Worm (Caenorhabditis elegans) whole organism, L1 larva: Measurements from ENCODE around the gene fil-2.

Source experiments
- Y116A8C.19 ChIP-seq: sonication (generic microtip); optimal IDR thresholded peaks from 2 replicates; lab custom pipeline; 2016; ENCODE audit warnings: missing compliant biosample characterization, missing genetic modification characterization, borderline replicate concordance
- alr-1 ChIP-seq: fragments of 200-800 bp; sonication (Bioruptor generic); optimal IDR thresholded peaks from 2 replicates; lab custom pipeline; 2018; ENCODE audit warnings: borderline replicate concordance, mild to moderate bottlenecking, missing genetic modification characterization, missing compliant biosample characterization
- ama-1 ChIP-seq: fragments of 150-350 bp; optimal IDR thresholded peaks from 2 replicates; lab custom pipeline; 2014
- ceh-63 ChIP-seq: fragments of 200-800 bp; sonication (Bioruptor generic); optimal IDR thresholded peaks from 2 replicates; lab custom pipeline; 2018; ENCODE audit warnings: mild to moderate bottlenecking, missing genetic modification characterization, missing compliant biosample characterization
- ceh-8 ChIP-seq: fragments of 200-800 bp; sonication (Bioruptor generic); optimal IDR thresholded peaks from 2 replicates; lab custom pipeline; 2018; ENCODE audit warnings: mild to moderate bottlenecking, missing genetic modification characterization, moderate library complexity, missing compliant biosample characterization
- ceh-82 ChIP-seq, 3 experiments: fragments of 150-350 bp in 1 of 3; sonication (generic microtip) in 2 of 3; optimal IDR thresholded peaks; 2 replicates each; lab custom pipeline; 2014 to 2017; ENCODE audit warnings: missing biosample characterization in 3 of 3, missing genetic modification characterization in 3 of 3
- efl-1 ChIP-seq, 4 experiments: fragments of 150-350 bp; optimal IDR thresholded peaks in 3 of 4; peaks in 1 of 4; 1 replicate in 1 of 4; 2 replicates in 3 of 4; lab custom pipeline; 2014; ENCODE audit warnings: missing biosample characterization in 2 of 4, missing genetic modification characterization in 2 of 4, missing genetic modification reagents in 2 of 4
- efl-3 ChIP-seq: fragments of 200-800 bp; sonication (Bioruptor generic); optimal IDR thresholded peaks from 2 replicates; lab custom pipeline; 2018; ENCODE audit warnings: mild to moderate bottlenecking, missing genetic modification characterization, missing compliant biosample characterization
- egl-13 ChIP-seq: sonication (generic microtip); optimal IDR thresholded peaks from 2 replicates; lab custom pipeline; 2016; ENCODE audit warnings: missing genotype, missing genetic modification reagents, missing genetic modification characterization, missing compliant biosample characterization
- egl-27 ChIP-seq, 2 experiments: fragments of 150-350 bp in 1 of 2; sonication (generic microtip); optimal IDR thresholded peaks; 3 replicates each; lab custom pipeline; 2017 to 2018; ENCODE audit warnings: missing biosample characterization in 2 of 2, missing genetic modification characterization in 2 of 2, missing genetic modification reagents in 2 of 2
- elt-2 ChIP-seq: sonication (generic microtip); optimal IDR thresholded peaks from 2 replicates; lab custom pipeline; 2016; ENCODE audit warnings: missing genetic modification characterization, mild to moderate bottlenecking, inconsistent platforms, missing compliant biosample characterization, missing genetic modification reagents
- elt-3 ChIP-seq, 6 experiments: fragments of 150-350 bp in 1 of 6; sonication (generic microtip); optimal IDR thresholded peaks; 2 replicates each; lab custom pipeline; 2017 to 2018; ENCODE audit warnings: missing biosample characterization in 6 of 6, missing genetic modification characterization in 6 of 6, inconsistent platforms in 1 of 6
- fkh-10 ChIP-seq: sonication (generic microtip); optimal IDR thresholded peaks from 2 replicates; lab custom pipeline; 2017; ENCODE audit warnings: missing biosample characterization, missing genetic modification reagents, missing genetic modification characterization
- fos-1 ChIP-seq: fragments of 150-350 bp; optimal IDR thresholded peaks from 2 replicates; lab custom pipeline; 2014; ENCODE audit warnings: missing biosample characterization, missing genetic modification characterization
- hpl-2 ChIP-seq: fragments of 150-350 bp; optimal IDR thresholded peaks from 2 replicates; lab custom pipeline; 2014; ENCODE audit warnings: missing biosample characterization, missing genetic modification reagents, missing genetic modification characterization
- irx-1 ChIP-seq: sonication (generic microtip); optimal IDR thresholded peaks from 2 replicates; lab custom pipeline; 2016; ENCODE audit warnings: missing genetic modification characterization, missing compliant biosample characterization
- lin-13 ChIP-seq: fragments of 150-350 bp; optimal IDR thresholded peaks from 2 replicates; lab custom pipeline; 2014; ENCODE audit warnings: missing biosample characterization, missing genetic modification reagents, missing genetic modification characterization
- lin-15B ChIP-seq: fragments of 150-350 bp; sonication (generic microtip); optimal IDR thresholded peaks from 3 replicates; lab custom pipeline; 2014; ENCODE audit warnings: missing biosample characterization, missing genetic modification characterization
- lin-35 ChIP-seq, 2 experiments: fragments of 150-350 bp; optimal IDR thresholded peaks; 2 replicates each; lab custom pipeline; 2014; ENCODE audit warnings: missing biosample characterization in 2 of 2, missing genetic modification characterization in 2 of 2, missing genetic modification reagents in 2 of 2
- lin-39 ChIP-seq: fragments of 150-350 bp; optimal IDR thresholded peaks from 2 replicates; lab custom pipeline; 2014; ENCODE audit warnings: missing biosample characterization, missing genetic modification reagents, missing genetic modification characterization
- lir-3 ChIP-seq: sonication (generic microtip); optimal IDR thresholded peaks from 2 replicates; lab custom pipeline; 2016; ENCODE audit warnings: mild to moderate bottlenecking, missing genetic modification characterization, moderate library complexity, missing compliant biosample characterization; ENCODE audit not compliant: poor library complexity
- lsy-2 ChIP-seq, 2 experiments: fragments of 150-350 bp; optimal IDR thresholded peaks; 2 replicates each; lab custom pipeline; 2014; ENCODE audit warnings: missing biosample characterization in 2 of 2, missing genetic modification characterization in 2 of 2
- mab-9 ChIP-seq: fragments of 200-800 bp; sonication (Bioruptor generic); IDR thresholded peaks from 2 replicates; pipeline ENCODE4 v1.3.6; 2022; ENCODE audit warnings: missing genetic modification reagents, missing genetic modification characterization, missing compliant biosample characterization
- mdl-1 ChIP-seq, 2 experiments: fragments of 150-350 bp; optimal IDR thresholded peaks; 2 replicates each; lab custom pipeline; 2014 to 2017; ENCODE audit warnings: missing biosample characterization in 2 of 2, missing genetic modification characterization in 2 of 2, inconsistent platforms in 1 of 2
- mef-2 ChIP-seq: fragments of 150-350 bp; optimal IDR thresholded peaks from 2 replicates; lab custom pipeline; 2014; ENCODE audit warnings: missing biosample characterization, missing genetic modification characterization
- nhr-11 ChIP-seq: fragments of 150-350 bp; optimal IDR thresholded peaks from 2 replicates; lab custom pipeline; 2014; ENCODE audit warnings: missing biosample characterization, missing genetic modification characterization
- nhr-12 ChIP-seq: sonication (generic microtip); optimal IDR thresholded peaks from 2 replicates; lab custom pipeline; 2017; ENCODE audit warnings: missing biosample characterization, missing genetic modification characterization
- nhr-19 ChIP-seq: fragments of 200-800 bp; sonication (Bioruptor generic); conservative IDR thresholded peaks from 2 replicates; pipeline ENCODE4 v1.3.6; 2022; ENCODE audit warnings: missing genetic modification characterization, missing compliant biosample characterization
- nhr-237 ChIP-seq: fragments of 150-350 bp; optimal IDR thresholded peaks from 2 replicates; lab custom pipeline; 2014; ENCODE audit warnings: missing biosample characterization, missing genetic modification characterization
- nhr-47 ChIP-seq: sonication (generic microtip); optimal IDR thresholded peaks from 2 replicates; lab custom pipeline; 2016; ENCODE audit warnings: mild to moderate bottlenecking, missing genetic modification characterization, moderate library complexity, missing compliant biosample characterization
- nhr-71 ChIP-seq: sonication (generic microtip); optimal IDR thresholded peaks from 2 replicates; lab custom pipeline; 2016; ENCODE audit warnings: mild to moderate bottlenecking, missing genetic modification characterization, moderate library complexity, missing compliant biosample characterization
- nhr-77 ChIP-seq: fragments of 150-350 bp; optimal IDR thresholded peaks from 2 replicates; lab custom pipeline; 2014; ENCODE audit warnings: missing biosample characterization, missing genetic modification characterization
- nhr-85 ChIP-seq: sonication (generic microtip); peaks from one replicate; lab custom pipeline; 2016; ENCODE audit warnings: missing genetic modification characterization, inconsistent platforms, missing compliant biosample characterization
- pax-3 ChIP-seq: fragments of 200-800 bp; sonication (Bioruptor generic); optimal IDR thresholded peaks from 2 replicates; lab custom pipeline; 2018; ENCODE audit warnings: mild to moderate bottlenecking, missing genetic modification characterization, moderate library complexity, missing compliant biosample characterization
- skn-1 ChIP-seq: fragments of 150-350 bp; optimal IDR thresholded peaks from 2 replicates; lab custom pipeline; 2014; ENCODE audit warnings: missing biosample characterization, missing genetic modification characterization
- sup-37 ChIP-seq: fragments of 200-800 bp; sonication (Bioruptor generic); optimal IDR thresholded peaks from 2 replicates; lab custom pipeline; 2018; ENCODE audit warnings: mild to moderate bottlenecking, missing genetic modification characterization, missing compliant biosample characterization
- swsn-7 ChIP-seq: sonication (generic microtip); optimal IDR thresholded peaks from 2 replicates; lab custom pipeline; 2016; ENCODE audit warnings: missing genetic modification characterization, missing compliant biosample characterization
- unc-30 ChIP-seq: sonication (generic microtip); optimal IDR thresholded peaks from 2 replicates; lab custom pipeline; 2017; ENCODE audit warnings: missing biosample characterization, missing genetic modification characterization
- unc-62 ChIP-seq: fragments of 150-350 bp; optimal IDR thresholded peaks from 2 replicates; lab custom pipeline; 2014; ENCODE audit warnings: missing biosample characterization, missing genetic modification reagents, missing genetic modification characterization
- unc-86 ChIP-seq: sonication (generic microtip); optimal IDR thresholded peaks from 2 replicates; lab custom pipeline; 2016; ENCODE audit warnings: missing genetic modification characterization, missing compliant biosample characterization
- unc-98 ChIP-seq: fragments of 200-800 bp; sonication (Bioruptor generic); IDR thresholded peaks from 2 replicates; pipeline ENCODE4 v1.3.6; 2022; ENCODE audit warnings: missing genetic modification characterization, missing compliant biosample characterization
- vab-15 ChIP-seq: sonication (generic microtip); optimal IDR thresholded peaks from 2 replicates; lab custom pipeline; 2017; ENCODE audit warnings: missing genotype, mild to moderate bottlenecking, missing genetic modification characterization, missing compliant biosample characterization
- xbp-1 ChIP-seq: sonication (generic microtip); optimal IDR thresholded peaks from 2 replicates; lab custom pipeline; 2016; ENCODE audit warnings: missing genetic modification characterization, missing compliant biosample characterization
- zip-4 ChIP-seq: fragments of 200-800 bp; sonication (Bioruptor generic); optimal IDR thresholded peaks from 2 replicates; lab custom pipeline; 2018; ENCODE audit warnings: mild to moderate bottlenecking, missing genetic modification characterization, moderate library complexity, missing compliant biosample characterization
- ztf-11 ChIP-seq, 2 experiments: sonication (generic microtip); optimal IDR thresholded peaks; 2 replicates each; lab custom pipeline; 2016 to 2017; ENCODE audit warnings: missing genetic modification characterization in 2 of 2, missing biosample characterization in 1 of 2, missing compliant biosample characterization in 1 of 2

fil-2 gene

ce11 chrV:6276205-6276604, 2.6 kb upstream of the fil-2 start, which contains the start of gene F31F7.1 (continued):
- no peak for TF ChIP-seq ztf-11 (tag; optimal IDR thresholded peaks at IDR 0.05; lab: Kevin White, UChicago)
- no peak for TF ChIP-seq mab-9 (GFP tag; lab: Robert Waterston, UW)
- no peak for TF ChIP-seq hpl-2 (GFP tag; lab: Kevin White, UChicago)
- no peak for TF ChIP-seq unc-86 (tag; lab: Kevin White, UChicago)
- no peak for TF ChIP-seq swsn-7 (tag; lab: Kevin White, UChicago)
- no peak for TF ChIP-seq vab-15 (tag; lab: Kevin White, UChicago)
- no peak for TF ChIP-seq Y116A8C.19 (tag; lab: Kevin White, UChicago)
- TF ChIP-seq ceh-63 (GFP tag; lab: Kevin White, UChicago): no peak
- TF ChIP-seq egl-27 (tag; optimal IDR thresholded peaks at IDR 0.05; lab: Kevin White, UChicago): no peak
- TF ChIP-seq lin-39 (tag; lab: Kevin White, UChicago): no peak
- peak in 1 of 2 experiments; percentile 75 for TF ChIP-seq lin-35 (GFP tag; optimal IDR thresholded peaks at IDR 0.05; lab: Kevin White, UChicago)
- no peak for TF ChIP-seq efl-3 (GFP tag; lab: Kevin White, UChicago)
- no peak for TF ChIP-seq unc-62 (GFP tag; lab: Kevin White, UChicago)
- no peak for TF ChIP-seq irx-1 (tag; lab: Kevin White, UChicago)
- no peak for TF ChIP-seq nhr-12 (tag; lab: Kevin White, UChicago)
- TF ChIP-seq zip-4: no peak
- TF ChIP-seq ceh-82 (tag; optimal IDR thresholded peaks at IDR 0.05; lab: Kevin White, UChicago): no peak
- no peak for TF ChIP-seq alr-1 (tag; lab: Kevin White, UChicago)
- no peak for TF ChIP-seq ceh-8 (GFP tag; lab: Kevin White, UChicago)
- peak; percentile 91 for TF ChIP-seq nhr-85
- no peak for TF ChIP-seq pax-3 (tag; lab: Kevin White, UChicago)
- no peak for TF ChIP-seq lin-13 (GFP tag; lab: Kevin White, UChicago)
- TF ChIP-seq nhr-71: peak; percentile 75
- no peak for TF ChIP-seq lir-3 (tag; lab: Kevin White, UChicago)
- no peak for TF ChIP-seq fkh-10 (GFP tag; lab: Kevin White, UChicago)
- peak; percentile 25 for TF ChIP-seq nhr-77 (tag; lab: Kevin White, UChicago)
- TF ChIP-seq mef-2 (tag; lab: Kevin White, UChicago): no peak
- peak; percentile 59 for TF ChIP-seq nhr-19 (GFP tag; lab: Robert Waterston, UW)
- TF ChIP-seq fos-1 (tag; lab: Kevin White, UChicago): no peak
- TF ChIP-seq xbp-1 (tag; lab: Kevin White, UChicago): no peak

ce11 chrV:6277178-6277834, 1.5 kb upstream of the fil-2 start:
- TF ChIP-seq lsy-2 (tag; optimal IDR thresholded peaks at IDR 0.05; lab: Kevin White, UChicago): peak in 1 of 2 experiments; percentile 16
- no peak for TF ChIP-seq mdl-1 (tag; optimal IDR thresholded peaks at IDR 0.05; lab: Kevin White, UChicago)
- TF ChIP-seq unc-30 (tag; lab: Kevin White, UChicago): no peak
- no peak for TF ChIP-seq irx-1 (tag; lab: Kevin White, UChicago)
- TF ChIP-seq skn-1: no peak
- TF ChIP-seq elt-3 (tag; optimal IDR thresholded peaks at IDR 0.05; lab: Kevin White, UChicago): peak in 1 of 6 experiments; percentile 11
- TF ChIP-seq unc-98 (GFP tag; lab: Robert Waterston, UW): no peak
- TF ChIP-seq egl-13: no peak
- no peak for TF ChIP-seq elt-2 (tag; lab: Kevin White, UChicago)
- no peak for TF ChIP-seq nhr-11
- peak; percentile 8 for TF ChIP-seq ama-1 (lab: Kevin White, UChicago)
- no peak for TF ChIP-seq lin-15B (tag; lab: Kevin White, UChicago)
- no peak for TF ChIP-seq nhr-237 (tag; lab: Kevin White, UChicago)
- peak in 1 of 2 experiments; percentile 36 for TF ChIP-seq lin-35 (GFP tag; optimal IDR thresholded peaks at IDR 0.05; lab: Kevin White, UChicago)
- no peak for TF ChIP-seq efl-1 (optimal IDR thresholded peaks at IDR 0.05; lab: Kevin White, UChicago)
- peak in 1 of 2 experiments; percentile 85 for TF ChIP-seq efl-1 (GFP tag; optimal IDR thresholded peaks at IDR 0.05 in 1 of 2; lab: Kevin White, UChicago)
- TF ChIP-seq nhr-85: no peak
- TF ChIP-seq nhr-47 (tag; lab: Kevin White, UChicago): no peak
- TF ChIP-seq sup-37 (GFP tag; lab: Kevin White, UChicago): no peak
- TF ChIP-seq nhr-77 (tag; lab: Kevin White, UChicago): no peak
- TF ChIP-seq, all 84 proteins: peak for 5
